Worm (Caenorhabditis elegans): ENCODE measurements around the gene rnf-121.
A peak's percentile ranks its signal among the peaks of the same experiment; 100 is the strongest.

The rnf-121 gene

DNA sequence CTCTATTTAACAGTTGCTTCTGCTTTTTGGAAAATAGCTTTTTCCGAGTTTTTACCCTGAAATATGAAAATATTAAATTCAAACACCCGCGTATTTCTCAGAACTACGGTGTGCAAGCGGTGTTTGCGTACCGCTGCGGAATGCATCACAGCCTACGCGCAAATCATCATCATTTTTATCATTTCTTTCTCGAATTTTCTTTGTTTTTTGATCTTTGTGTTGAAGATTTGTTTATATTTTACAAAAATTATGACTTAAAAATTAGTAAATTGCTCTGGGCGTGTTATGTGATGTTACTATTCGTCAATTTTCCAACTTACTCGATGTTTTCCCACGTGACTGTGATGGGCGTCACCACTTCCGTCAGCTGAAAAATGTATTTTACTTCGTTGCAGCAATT, 19.8 kb downstream of the rnf-121 start (continued):
- TF ChIP-seq pag-3 (tag; optimal IDR thresholded peaks at IDR 0.05; ENCODE audit: borderline replicate concordance, insufficient read depth) (no peak), efl-1 (optimal IDR thresholded peaks at IDR 0.05) (peak; percentile 96 to 98), efl-1 (GFP tag; optimal IDR thresholded peaks at IDR 0.05 in 1 of 2) (peak; percentile 99 to 100), ztf-4 (tag; optimal IDR thresholded peaks at IDR 0.05) (peak; percentile 4), isw-1 (GFP tag; IDR thresholded peaks at IDR 0.05) (peak; percentile 74), lsy-2 (tag; optimal IDR thresholded peaks at IDR 0.05) (peak; percentile 98 to 99), tbx-2 (tag; optimal IDR thresholded peaks at IDR 0.05) (peak; percentile 69), pqm-1 (tag; optimal IDR thresholded peaks at IDR 0.05) (no peak), mdl-1 (tag; optimal IDR thresholded peaks at IDR 0.05) (peak in 1 of 2 experiments; percentile 67), nhr-77 (tag; optimal IDR thresholded peaks at IDR 0.05) (peak; percentile 15), ets-5 (GFP tag; IDR thresholded peaks at IDR 0.05) (no peak), sox-4 (tag; optimal IDR thresholded peaks at IDR 0.05) (peak; percentile 29), C34B4.2 (tag; optimal IDR thresholded peaks at IDR 0.05) (no peak), ama-1 (optimal IDR thresholded peaks at IDR 0.05) (peak; percentile 24), lin-15B (tag; optimal IDR thresholded peaks at IDR 0.05) (peak; percentile 42), nhr-28 (tag; optimal IDR thresholded peaks at IDR 0.05) (no peak), unc-130 (tag; optimal IDR thresholded peaks at IDR 0.05) (peak; percentile 89), zag-1 (tag; optimal IDR thresholded peaks at IDR 0.05) (no peak), elt-2 (tag; optimal IDR thresholded peaks at IDR 0.05) (peak; percentile 28), F16B12.6 (tag; optimal IDR thresholded peaks at IDR 0.05) (peak; percentile 97), nhr-19 (GFP tag; conservative IDR thresholded peaks at IDR 0.05) (peak; percentile 81), ces-1 (GFP tag; optimal IDR thresholded peaks at IDR 0.05) (no peak), nhr-237 (tag; optimal IDR thresholded peaks at IDR 0.05) (peak; percentile 54), fkh-8 (tag; optimal IDR thresholded peaks at IDR 0.05) (peak; percentile 76), lin-39 (tag; optimal IDR thresholded peaks at IDR 0.05) (peak; percentile 27), efl-3 (GFP tag; optimal IDR thresholded peaks at IDR 0.05) (no peak), egl-13 (tag; optimal IDR thresholded peaks at IDR 0.05) (no peak), mep-1 (tag; optimal IDR thresholded peaks at IDR 0.05) (peak; percentile 92), unc-62 (GFP tag; optimal IDR thresholded peaks at IDR 0.05) (no peak), aha-1 (tag; optimal IDR thresholded peaks at IDR 0.05) (no peak), ceh-82 (tag; optimal IDR thresholded peaks at IDR 0.05) (peak; percentile 33 to 79 (median 37)), lir-3 (tag; optimal IDR thresholded peaks at IDR 0.05; ENCODE audit: poor library complexity) (no peak)

DNA sequence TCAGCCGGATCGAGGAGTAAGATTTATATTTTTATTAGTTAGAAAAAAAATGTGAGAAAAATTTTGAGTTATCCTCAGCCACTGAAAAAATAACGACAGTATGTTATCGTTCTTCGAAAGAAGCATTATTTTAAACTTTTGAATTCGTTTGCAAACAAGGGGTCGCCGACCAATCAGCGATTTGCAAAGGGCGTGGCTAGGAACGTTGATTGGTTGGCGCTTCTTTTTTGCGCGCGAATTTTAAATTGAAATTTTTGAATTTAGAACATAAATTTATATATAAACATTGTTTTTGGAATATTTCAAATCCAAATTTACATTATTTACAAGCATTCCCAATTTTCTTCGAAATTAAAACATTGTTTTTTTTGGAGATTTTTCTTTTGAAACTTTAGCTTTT, 27.6 kb downstream of the rnf-121 start:
- no peak for TF ChIP-seq efl-1 (optimal IDR thresholded peaks at IDR 0.05)
- TF ChIP-seq efl-1 (GFP tag; optimal IDR thresholded peaks at IDR 0.05 in 1 of 2), result peak in 1 of 2 experiments; percentile 15
- no peak for TF ChIP-seq vab-15 (tag; optimal IDR thresholded peaks at IDR 0.05)

DNA sequence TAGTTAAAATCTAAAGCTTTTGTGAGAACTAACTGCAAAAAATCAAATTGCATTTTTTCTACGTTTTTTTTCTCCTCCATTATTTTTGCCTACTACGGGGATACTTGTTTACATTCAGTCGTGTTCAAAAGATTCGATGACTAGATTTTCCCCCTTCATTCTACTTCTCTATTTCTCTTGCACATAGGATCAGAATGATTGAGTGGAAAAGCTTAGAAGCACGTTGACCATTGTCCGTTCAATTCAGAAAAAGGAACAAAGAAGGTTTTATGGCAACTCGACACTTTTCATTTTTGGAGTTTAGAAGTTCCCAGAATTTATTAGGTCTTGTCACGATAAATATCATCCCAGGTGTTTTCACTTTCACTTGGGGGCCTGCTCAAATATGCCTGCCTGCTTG, 33.6 kb downstream of the rnf-121 start:
- TF ChIP-seq Y116A8C.19 (tag; optimal IDR thresholded peaks at IDR 0.05; ENCODE audit: borderline replicate concordance) (no peak), nhr-11 (tag; optimal IDR thresholded peaks at IDR 0.05) (no peak), lir-3 (tag; optimal IDR thresholded peaks at IDR 0.05; ENCODE audit: poor library complexity) (no peak), isw-1 (GFP tag; IDR thresholded peaks at IDR 0.05) (no peak)

DNA sequence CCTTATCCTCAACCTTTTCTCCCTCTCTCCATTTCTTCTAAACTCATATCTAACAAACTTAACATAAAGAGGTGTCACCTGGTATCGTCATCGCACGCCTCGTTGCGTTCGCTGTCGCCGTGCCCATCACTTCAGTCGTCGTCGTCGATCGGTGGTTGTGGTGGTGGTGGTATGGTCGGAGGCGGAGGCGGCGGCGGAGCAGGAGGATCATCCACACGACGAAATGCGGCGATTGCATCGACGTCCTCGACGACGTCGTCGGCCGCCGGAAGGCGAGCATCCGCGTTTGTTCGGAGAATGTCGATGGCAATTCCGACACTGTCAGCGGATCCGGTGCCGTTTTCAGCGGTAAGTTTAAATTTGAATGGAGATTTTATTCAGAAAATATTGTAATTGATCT, 36.7 kb downstream of the rnf-121 start:
- TF ChIP-seq nhr-11 (tag; optimal IDR thresholded peaks at IDR 0.05) (no peak), mab-9 (GFP tag; IDR thresholded peaks at IDR 0.05) (no peak), blmp-1 (tag; optimal IDR thresholded peaks at IDR 0.05) (no peak), hlh-4 (tag; optimal IDR thresholded peaks at IDR 0.05) (no peak), unc-98 (GFP tag; IDR thresholded peaks at IDR 0.05) (no peak), ces-1 (GFP tag; optimal IDR thresholded peaks at IDR 0.05) (no peak), lsy-2 (tag; optimal IDR thresholded peaks at IDR 0.05) (no peak), ztf-11 (tag; optimal IDR thresholded peaks at IDR 0.05) (no peak), nhr-19 (GFP tag; conservative IDR thresholded peaks at IDR 0.05) (no peak), tbx-2 (tag; optimal IDR thresholded peaks at IDR 0.05) (no peak)
